Fruit fly (Drosophila melanogaster) whole organism, embryonic: ENCODE results near the gene NitFhit.

Experiments
- Abd-B ChIP-seq: fragments of 200-800 bp; sonication (Bioruptor generic); optimal IDR thresholded peaks from 2 replicates; lab custom pipeline; 2018; ENCODE audit warnings: missing biosample characterization, mild to moderate bottlenecking, missing genetic modification characterization, moderate library complexity
- CG11695 ChIP-seq: fragments of 200-800 bp; sonication (Bioruptor generic); IDR thresholded peaks from 3 replicates; pipeline ENCODE4 v1.3.6; 2022; ENCODE audit warnings: missing biosample characterization, missing genetic modification characterization
- CG12219 ChIP-seq: fragments of 200-800 bp; sonication (Bioruptor generic); optimal IDR thresholded peaks from 3 replicates; lab custom pipeline; 2018; ENCODE audit warnings: missing biosample characterization, mild to moderate bottlenecking, missing genetic modification characterization
- CG12391 ChIP-seq: fragments of 200-800 bp; sonication (Bioruptor generic); optimal IDR thresholded peaks from 3 replicates; lab custom pipeline; 2018; ENCODE audit warnings: missing biosample characterization, mild to moderate bottlenecking, missing genetic modification characterization, moderate library complexity
- CG15073 ChIP-seq: fragments of 200-800 bp; sonication (Bioruptor generic); optimal IDR thresholded peaks from 2 replicates; lab custom pipeline; 2016; ENCODE audit warnings: missing biosample characterization, missing genetic modification characterization
- CG16779 ChIP-seq: fragments of 200-800 bp; sonication (Bioruptor generic); IDR thresholded peaks from 2 replicates; pipeline ENCODE4 v1.3.6; 2022; ENCODE audit warnings: missing biosample characterization, missing genetic modification characterization
- CG17361 ChIP-seq: fragments of 200-800 bp; sonication (Bioruptor generic); IDR thresholded peaks from 3 replicates; pipeline ENCODE4 v1.3.6; 2022; ENCODE audit warnings: missing biosample characterization, missing genetic modification characterization
- CG2712 ChIP-seq: fragments of 200-800 bp; optimal IDR thresholded peaks from 3 replicates; lab custom pipeline; 2019; ENCODE audit warnings: missing biosample characterization, mild to moderate bottlenecking, missing genetic modification characterization, moderate library complexity
- CG31365 ChIP-seq: fragments of 200-800 bp; sonication (Bioruptor generic); optimal IDR thresholded peaks from 2 replicates; lab custom pipeline; 2018; ENCODE audit warnings: missing biosample characterization, mild to moderate bottlenecking, missing genetic modification characterization
- CG3407 ChIP-seq: fragments of 200-800 bp; sonication (Bioruptor generic); optimal IDR thresholded peaks from 2 replicates; lab custom pipeline; 2018; ENCODE audit warnings: missing biosample characterization, mild to moderate bottlenecking, missing genetic modification characterization
- CG3838 ChIP-seq: fragments of 200-800 bp; sonication (Bioruptor generic); optimal IDR thresholded peaks from 3 replicates; lab custom pipeline; 2016; ENCODE audit warnings: missing biosample characterization, missing genetic modification characterization
- CG6272 ChIP-seq: fragments of 200-800 bp; sonication (Bioruptor generic); IDR thresholded peaks from 2 replicates; pipeline ENCODE4 v1.3.6; 2022; ENCODE audit warnings: missing biosample characterization, missing genetic modification characterization
- CG6683 ChIP-seq: fragments of 200-800 bp; sonication (Bioruptor generic); optimal IDR thresholded peaks from 2 replicates; lab custom pipeline; 2017; ENCODE audit warnings: missing biosample characterization, mild to moderate bottlenecking, missing genetic modification characterization, missing genetic modification reagents
- CG7372 ChIP-seq: fragments of 200-800 bp; sonication (Bioruptor generic); IDR thresholded peaks from 2 replicates; pipeline ENCODE4 v1.3.6; 2022; ENCODE audit warnings: missing biosample characterization, missing genetic modification characterization
- CG7745 ChIP-seq: fragments of 200-800 bp; sonication (Bioruptor generic); optimal IDR thresholded peaks from 2 replicates; lab custom pipeline; 2018; ENCODE audit warnings: missing biosample characterization, mild to moderate bottlenecking, missing genetic modification characterization, moderate library complexity
- CG7987 ChIP-seq: fragments of 200-800 bp; sonication (Bioruptor generic); optimal IDR thresholded peaks from 2 replicates; lab custom pipeline; 2018; ENCODE audit warnings: missing biosample characterization, mild to moderate bottlenecking, missing genetic modification characterization, moderate library complexity
- CG8281 ChIP-seq: fragments of 200-800 bp; sonication (Bioruptor generic); optimal IDR thresholded peaks from 2 replicates; lab custom pipeline; 2018; ENCODE audit warnings: missing biosample characterization, mild to moderate bottlenecking, missing genetic modification characterization, moderate library complexity
- CG9215 ChIP-seq: fragments of 200-800 bp; sonication (Bioruptor generic); IDR thresholded peaks from 2 replicates; pipeline ENCODE4 v1.3.6; 2022; ENCODE audit warnings: missing biosample characterization, missing genetic modification characterization
- CG9609 ChIP-seq: fragments of 200-800 bp; sonication (Bioruptor generic); optimal IDR thresholded peaks from 3 replicates; lab custom pipeline; 2016; ENCODE audit warnings: missing biosample characterization, missing genetic modification characterization
- Camta ChIP-seq: fragments of 200-800 bp; sonication (Bioruptor generic); optimal IDR thresholded peaks from 2 replicates; lab custom pipeline; 2016; ENCODE audit warnings: missing biosample characterization, missing genetic modification characterization
- D ChIP-seq, 2 experiments: fragments of 200-800 bp in 1 of 2; fragments of >200 bp in 1 of 2; sonication (Bioruptor generic) in 1 of 2; optimal IDR thresholded peaks; 2 replicates in 1 of 2; 3 replicates in 1 of 2; lab custom pipeline; 2017; ENCODE audit warnings: mild to moderate bottlenecking in 1 of 2, missing biosample characterization in 1 of 2, missing genetic modification characterization in 1 of 2, missing genetic modification reagents in 1 of 2
- Dip3 ChIP-seq: fragments of 200-800 bp; sonication (Bioruptor generic); optimal IDR thresholded peaks from 3 replicates; lab custom pipeline; 2016; ENCODE audit warnings: missing biosample characterization, missing genetic modification characterization
- Dref ChIP-seq: fragments of 200-800 bp; sonication (Bioruptor generic); IDR thresholded peaks from 2 replicates; pipeline ENCODE4 v1.3.6; 2022; ENCODE audit warnings: missing biosample characterization, missing genetic modification characterization
- GATAe ChIP-seq: fragments of 200-800 bp; sonication (Bioruptor generic); conservative IDR thresholded peaks from 2 replicates; pipeline ENCODE4 v1.3.6; 2022; ENCODE audit warnings: missing biosample characterization, missing genetic modification characterization
- H2.0 ChIP-seq: fragments of 200-800 bp; sonication (Bioruptor generic); IDR thresholded peaks from 2 replicates; pipeline ENCODE4 v1.3.6; 2022; ENCODE audit warnings: missing biosample characterization, missing genetic modification characterization
- HLH54F ChIP-seq: fragments of 200-800 bp; sonication (Bioruptor generic); optimal IDR thresholded peaks from 3 replicates; lab custom pipeline; 2016; ENCODE audit warnings: missing biosample characterization, missing genetic modification characterization
- HLHmδ ChIP-seq: fragments of 200-800 bp; sonication (Bioruptor generic); optimal IDR thresholded peaks from 2 replicates; lab custom pipeline; 2018; ENCODE audit warnings: missing biosample characterization, mild to moderate bottlenecking, missing genetic modification characterization, moderate library complexity
- MBD-R2 ChIP-seq: fragments of 200-800 bp; sonication (Bioruptor generic); IDR thresholded peaks from 2 replicates; pipeline ENCODE4 v1.3.6; 2022; ENCODE audit warnings: missing biosample characterization, missing genetic modification characterization
- MTF-1 ChIP-seq: fragments of 200-800 bp; sonication (Bioruptor generic); optimal IDR thresholded peaks from 2 replicates; lab custom pipeline; 2018; ENCODE audit warnings: missing biosample characterization, mild to moderate bottlenecking, missing genetic modification characterization, borderline replicate concordance
- Mad ChIP-seq: fragments of 200-800 bp; sonication (Bioruptor generic); optimal IDR thresholded peaks from 2 replicates; lab custom pipeline; 2016; ENCODE audit warnings: missing biosample characterization, missing genetic modification characterization
- Meics ChIP-seq: fragments of 200-800 bp; sonication (Bioruptor generic); optimal IDR thresholded peaks from 2 replicates; lab custom pipeline; 2017; ENCODE audit warnings: missing biosample characterization, mild to moderate bottlenecking, missing genetic modification characterization
- NK7.1 ChIP-seq: fragments of 200-800 bp; sonication (Bioruptor generic); optimal IDR thresholded peaks from 3 replicates; lab custom pipeline; 2016; ENCODE audit warnings: missing biosample characterization, missing genetic modification characterization
- PHDP ChIP-seq: fragments of 200-800 bp; sonication (Bioruptor generic); optimal IDR thresholded peaks from 3 replicates; lab custom pipeline; 2018; ENCODE audit warnings: missing biosample characterization, mild to moderate bottlenecking, missing genetic modification characterization, moderate library complexity
- Taf1 ChIP-seq: fragments of 200-800 bp; sonication (Bioruptor generic); IDR thresholded peaks from 2 replicates; pipeline ENCODE4 v1.3.6; 2022; ENCODE audit warnings: missing biosample characterization, missing genetic modification characterization
- az2 ChIP-seq: fragments of 200-800 bp; sonication (Bioruptor generic); optimal IDR thresholded peaks from 3 replicates; lab custom pipeline; 2016; ENCODE audit warnings: missing biosample characterization, missing genetic modification characterization
- bab2 ChIP-seq: fragments of 200-800 bp; sonication (Bioruptor generic); optimal IDR thresholded peaks from 2 replicates; lab custom pipeline; 2016; ENCODE audit warnings: missing biosample characterization, missing genetic modification characterization
- btn ChIP-seq: fragments of 200-800 bp; sonication (Bioruptor generic); optimal IDR thresholded peaks from 2 replicates; lab custom pipeline; 2016; ENCODE audit warnings: missing biosample characterization, missing genetic modification characterization
- cas ChIP-seq: fragments of 200-800 bp; sonication (Bioruptor generic); IDR thresholded peaks from 2 replicates; pipeline ENCODE4 v1.3.6; 2022; ENCODE audit warnings: missing biosample characterization, missing genetic modification characterization
- dimm ChIP-seq: fragments of 200-800 bp; sonication (Bioruptor generic); IDR thresholded peaks from 2 replicates; pipeline ENCODE4 v1.3.6; 2022; ENCODE audit warnings: missing biosample characterization, missing genetic modification characterization
- kay ChIP-seq: fragments of 200-800 bp; sonication (Bioruptor generic); optimal IDR thresholded peaks from 2 replicates; lab custom pipeline; 2016; ENCODE audit warnings: missing biosample characterization, missing genetic modification characterization
- oc ChIP-seq: fragments of 200-800 bp; sonication (Bioruptor generic); optimal IDR thresholded peaks from 2 replicates; lab custom pipeline; 2018; ENCODE audit warnings: missing biosample characterization, mild to moderate bottlenecking, missing genetic modification characterization, moderate library complexity
- pb ChIP-seq: fragments of 200-800 bp; sonication (Bioruptor generic); optimal IDR thresholded peaks from 3 replicates; lab custom pipeline; 2016; ENCODE audit warnings: missing biosample characterization, missing genetic modification characterization
- peb ChIP-seq: fragments of 200-800 bp; sonication (Bioruptor generic); IDR thresholded peaks from 2 replicates; pipeline ENCODE4 v1.3.6; 2022; ENCODE audit warnings: missing biosample characterization, missing genetic modification characterization
- phol ChIP-seq: fragments of 200-800 bp; sonication (Bioruptor generic); optimal IDR thresholded peaks from 3 replicates; lab custom pipeline; 2018; ENCODE audit warnings: missing biosample characterization, mild to moderate bottlenecking, missing genetic modification characterization, moderate library complexity
- repo ChIP-seq: fragments of 200-800 bp; sonication (Bioruptor generic); optimal IDR thresholded peaks from 2 replicates; lab custom pipeline; 2016; ENCODE audit warnings: missing biosample characterization, missing genetic modification characterization
- sim ChIP-seq: fragments of 200-800 bp; sonication (Bioruptor generic); IDR thresholded peaks from 2 replicates; pipeline ENCODE4 v1.3.6; 2022; ENCODE audit warnings: missing biosample characterization, missing genetic modification characterization
- tio ChIP-seq: fragments of 200-800 bp; sonication (Bioruptor generic); optimal IDR thresholded peaks from 2 replicates; lab custom pipeline; 2017; ENCODE audit warnings: missing biosample characterization, missing genetic modification characterization, inconsistent platforms
- tll ChIP-seq, 2 experiments: fragments of 200-800 bp in 1 of 2; fragments of >200 bp in 1 of 2; sonication (Bioruptor generic) in 1 of 2; optimal IDR thresholded peaks; 2 replicates each; lab custom pipeline; 2017 to 2019; ENCODE audit warnings: missing biosample characterization in 2 of 2, missing genetic modification characterization in 2 of 2, mild to moderate bottlenecking in 1 of 2, moderate library complexity in 1 of 2
- trem ChIP-seq: fragments of 200-800 bp; optimal IDR thresholded peaks from 3 replicates; lab custom pipeline; 2019; ENCODE audit warnings: missing biosample characterization, mild to moderate bottlenecking, missing genetic modification characterization, moderate library complexity
- vfl ChIP-seq: fragments of 200-800 bp; sonication (Bioruptor generic); optimal IDR thresholded peaks from 2 replicates; lab custom pipeline; 2016; ENCODE audit warnings: missing biosample characterization, missing genetic modification characterization
- zfh2 ChIP-seq: fragments of 200-800 bp; sonication (Bioruptor generic); optimal IDR thresholded peaks from 2 replicates; lab custom pipeline; 2016; ENCODE audit warnings: missing biosample characterization, missing genetic modification characterization

NitFhit gene

DNA sequence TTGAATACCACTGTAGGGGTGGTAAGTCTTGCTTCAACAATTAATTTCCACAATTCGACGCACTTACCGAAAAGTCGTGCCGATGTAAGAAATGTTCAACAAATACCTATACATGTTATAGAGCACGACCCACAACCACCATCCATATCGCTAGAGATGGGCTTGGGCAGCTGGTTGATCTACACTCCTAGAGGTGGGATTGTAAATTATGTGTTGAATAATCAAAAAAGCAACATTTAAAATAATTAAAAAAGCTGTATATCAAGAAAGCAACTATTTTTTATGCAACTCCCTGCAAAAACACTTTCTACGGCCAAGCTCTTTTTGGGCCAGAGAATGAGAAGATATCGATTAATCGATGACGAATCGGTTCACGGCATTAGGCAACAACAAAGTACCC lies 19.3 kb upstream of the NitFhit start, which contains the start of the genes CG34140, Mkp and Mtch (continued):
- TF ChIP-seq zfh2 (GFP tag; lab: Kevin White, UChicago): peak; percentile 89
- peak; percentile 60; the same call in 1 of the 2 replicates for TF ChIP-seq peb (GFP tag; lab: Robert Waterston, UW)
- peak; percentile 74 for TF ChIP-seq Dref
- peak; percentile 83 for TF ChIP-seq CG6272
- peak; percentile 83 for TF ChIP-seq CG9609 (GFP tag; lab: Kevin White, UChicago)
- peak; percentile 40 for TF ChIP-seq CG7987
- peak; percentile 82 for TF ChIP-seq repo (GFP tag; lab: Kevin White, UChicago)
- TF ChIP-seq CG16779 (GFP tag; lab: Robert Waterston, UW): peak; percentile 46; the same call in 1 of the 2 replicates
- TF ChIP-seq CG31365: no peak
- TF ChIP-seq HLH54F (GFP tag; lab: Kevin White, UChicago): peak; percentile 94
- TF ChIP-seq phol (tag; lab: Kevin White, UChicago): peak; percentile 89
- TF ChIP-seq az2 (GFP tag; lab: Kevin White, UChicago): peak; percentile 88
- TF ChIP-seq CG3838: peak; percentile 63
- TF ChIP-seq pb: peak; percentile 39
- TF ChIP-seq MBD-R2 (GFP tag; lab: Robert Waterston, UW): peak; percentile 95
- peak; percentile 84 for TF ChIP-seq Abd-B (GFP tag; lab: Kevin White, UChicago)
- TF ChIP-seq Meics: no peak
- no peak for TF ChIP-seq CG8281 (tag; lab: Kevin White, UChicago)
- no peak for TF ChIP-seq CG7745
- TF ChIP-seq kay (GFP tag; lab: Kevin White, UChicago): peak; percentile 90
- TF ChIP-seq GATAe: no peak
- no peak for TF ChIP-seq CG12219 (GFP tag; lab: Kevin White, UChicago)
- peak; percentile 76 for TF ChIP-seq H2.0 (GFP tag; lab: Robert Waterston, UW)
- no peak for TF ChIP-seq tio
- TF ChIP-seq CG17361: no peak; the same call in 1 of the 3 replicates
- TF ChIP-seq CG2712 (tag; lab: Kevin White, UChicago): peak; percentile 88
- TF ChIP-seq cas (GFP tag; lab: Robert Waterston, UW): peak; percentile 77
- TF ChIP-seq vfl (GFP tag; lab: Kevin White, UChicago): peak; percentile 92
- TF ChIP-seq CG15073: peak; percentile 8
- peak; percentile 80 for TF ChIP-seq CG9215 (GFP tag; lab: Robert Waterston, UW)
- TF ChIP-seq PHDP (tag; lab: Kevin White, UChicago): no peak
- peak; percentile 92 for TF ChIP-seq CG12391 (tag; lab: Kevin White, UChicago)
- TF ChIP-seq oc (tag; lab: Kevin White, UChicago): no peak
- TF ChIP-seq CG7372 (GFP tag; lab: Robert Waterston, UW): peak; percentile 78
- peak; percentile 84 for TF ChIP-seq Mad (GFP tag; lab: Kevin White, UChicago)
- TF ChIP-seq Camta (GFP tag; lab: Kevin White, UChicago): peak; percentile 79
- TF ChIP-seq NK7.1 (GFP tag; lab: Kevin White, UChicago): peak; percentile 69
- TF ChIP-seq trem (tag; lab: Kevin White, UChicago): peak; percentile 92
- peak; percentile 80 for TF ChIP-seq CG11695
- no peak for TF ChIP-seq sim (GFP tag; lab: Robert Waterston, UW)
- TF ChIP-seq CG6683 (GFP tag; lab: Kevin White, UChicago): peak; percentile 65
- TF ChIP-seq HLHmδ (GFP tag; lab: Kevin White, UChicago): no peak
- TF ChIP-seq Dip3 (GFP tag; lab: Kevin White, UChicago): peak; percentile 93
- TF ChIP-seq CG3407 (GFP tag; lab: Kevin White, UChicago): no peak
- no peak for TF ChIP-seq D (optimal IDR thresholded peaks at IDR 0.05; lab: Kevin White, UChicago)
- peak; percentile 60 for TF ChIP-seq D (GFP tag; optimal IDR thresholded peaks at IDR 0.05; lab: Kevin White, UChicago)
- no peak for TF ChIP-seq dimm (GFP tag; lab: Robert Waterston, UW)
- peak; percentile 56; the same call in 1 of the 2 replicates for TF ChIP-seq Taf1 (GFP tag; lab: Robert Waterston, UW)
- TF ChIP-seq MTF-1 (GFP tag; lab: Kevin White, UChicago): peak; percentile 26
- TF ChIP-seq btn (GFP tag; lab: Kevin White, UChicago): peak; percentile 14
- TF ChIP-seq tll (GFP tag; optimal IDR thresholded peaks at IDR 0.05; lab: Kevin White, UChicago): no peak
- TF ChIP-seq bab2 (GFP tag; lab: Kevin White, UChicago): peak; percentile 92
